Worm (Caenorhabditis elegans): Measurements from ENCODE around the gene Y46G5A.34.

DNA sequence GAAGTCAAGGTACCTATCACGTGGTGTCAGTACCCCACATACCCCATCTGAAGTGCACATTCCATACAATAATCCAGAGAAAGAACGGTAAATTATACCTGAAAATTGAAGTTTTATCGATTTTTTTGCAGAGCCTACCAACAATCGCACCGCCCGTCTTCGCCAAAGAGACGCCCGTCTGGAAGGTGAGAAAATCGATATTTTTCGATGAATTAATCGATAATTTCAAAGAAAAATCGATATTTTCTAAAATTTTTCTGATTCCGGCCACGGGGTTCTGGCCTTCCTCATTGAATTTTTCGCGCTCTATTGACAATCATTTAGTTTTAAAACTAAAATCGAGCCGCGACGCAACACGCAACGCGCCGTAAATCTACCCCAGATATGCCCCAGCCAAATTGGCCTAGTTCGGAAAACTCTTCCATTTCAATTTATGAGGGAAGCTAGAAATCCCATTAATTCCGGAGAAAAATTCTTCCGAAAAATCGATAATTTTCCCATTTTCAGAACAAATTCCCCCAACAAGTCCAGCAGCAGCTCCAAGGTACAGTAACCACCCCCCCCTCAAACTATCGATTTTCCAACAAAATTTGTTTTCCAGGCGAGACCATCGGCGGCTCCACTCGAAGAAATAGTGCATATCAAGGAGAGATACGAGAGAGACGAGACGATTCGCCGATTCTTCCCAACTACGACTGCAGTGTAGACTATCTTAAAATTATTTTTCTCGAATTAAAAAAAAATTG is 9.9 kb upstream of the Y46G5A.34 start:
- no peak for TF ChIP-seq unc-62 (GFP tag; optimal IDR thresholded peaks at IDR 0.05)
- no peak for TF ChIP-seq unc-39 (tag; optimal IDR thresholded peaks at IDR 0.05)
- no peak for TF ChIP-seq nhr-76 (tag; optimal IDR thresholded peaks at IDR 0.05)
- TF ChIP-seq snpc-4 (tag; optimal IDR thresholded peaks at IDR 0.05) = no peak
